Fruit fly (Drosophila melanogaster): ENCODE results near the gene CG6833.

Gene CG6833

dm6 chr3L:14086225-14086624, 35.2 kb downstream of the CG6833 start:
- TF ChIP-seq CG11617 (GFP tag; optimal IDR thresholded peaks at IDR 0.05) (no peak), cnc (optimal IDR thresholded peaks at IDR 0.05) (no peak), Clk (GFP tag; optimal IDR thresholded peaks at IDR 0.05) (no peak), CG7101 (tag; optimal IDR thresholded peaks at IDR 0.05) (no peak), toe (GFP tag; optimal IDR thresholded peaks at IDR 0.05) (no peak), bab1 (GFP tag; optimal IDR thresholded peaks at IDR 0.05) (no peak), ovo (GFP tag; optimal IDR thresholded peaks at IDR 0.05) (no peak), CG12768 (GFP tag; optimal IDR thresholded peaks at IDR 0.05) (no peak), Mnt (GFP tag; optimal IDR thresholded peaks at IDR 0.05) (no peak), cic (GFP tag; optimal IDR thresholded peaks at IDR 0.05) (no peak), pad (GFP tag; optimal IDR thresholded peaks at IDR 0.05) (no peak), tj (GFP tag; optimal IDR thresholded peaks at IDR 0.05) (no peak), kay (GFP tag; ENCODE audit: borderline replicate concordance) (no peak), CG33017 (tag; optimal IDR thresholded peaks at IDR 0.05) (no peak)

- TF ChIP-seq tj (GFP tag; optimal IDR thresholded peaks at IDR 0.05) (no peak), CG11617 (GFP tag; optimal IDR thresholded peaks at IDR 0.05) (no peak), CG7045 (GFP tag; optimal IDR thresholded peaks at IDR 0.05) (no peak), Clk (GFP tag; optimal IDR thresholded peaks at IDR 0.05) (no peak), CG1620 (GFP tag; optimal IDR thresholded peaks at IDR 0.05) (no peak), bab1 (GFP tag; optimal IDR thresholded peaks at IDR 0.05) (no peak), toe (GFP tag; optimal IDR thresholded peaks at IDR 0.05) (no peak)
Measured at dm6 chr3L:14089010-14089409, 38.0 kb downstream of the CG6833 start.

dm6 chr3L:14089516-14089915, 38.5 kb downstream of the CG6833 start:
- no peak for TF ChIP-seq CG5204 (GFP tag; optimal IDR thresholded peaks at IDR 0.05)
- no peak for TF ChIP-seq CG7101 (tag; optimal IDR thresholded peaks at IDR 0.05)
- no peak for TF ChIP-seq CG11617 (GFP tag; optimal IDR thresholded peaks at IDR 0.05)
- no peak for TF ChIP-seq CG14711 (tag; optimal IDR thresholded peaks at IDR 0.05)
- no peak for TF ChIP-seq CG7045 (GFP tag; optimal IDR thresholded peaks at IDR 0.05)
- no peak for TF ChIP-seq cic (GFP tag; optimal IDR thresholded peaks at IDR 0.05)
- TF ChIP-seq Mnt (GFP tag; optimal IDR thresholded peaks at IDR 0.05), result no peak
- no peak for TF ChIP-seq ovo (GFP tag; optimal IDR thresholded peaks at IDR 0.05)
- TF ChIP-seq bab1 (GFP tag; optimal IDR thresholded peaks at IDR 0.05), result no peak
- no peak for TF ChIP-seq CG12768 (GFP tag; optimal IDR thresholded peaks at IDR 0.05)
- no peak for TF ChIP-seq toe (GFP tag; optimal IDR thresholded peaks at IDR 0.05)

- no peak for TF ChIP-seq CG14711 (tag; optimal IDR thresholded peaks at IDR 0.05)
- TF ChIP-seq pad (GFP tag; optimal IDR thresholded peaks at IDR 0.05), result no peak
- TF ChIP-seq ovo (GFP tag; optimal IDR thresholded peaks at IDR 0.05), result no peak
- TF ChIP-seq Clk (GFP tag; optimal IDR thresholded peaks at IDR 0.05), result no peak
- TF ChIP-seq toe (GFP tag; optimal IDR thresholded peaks at IDR 0.05), result no peak
- TF ChIP-seq CG11617 (GFP tag; optimal IDR thresholded peaks at IDR 0.05), result no peak
- no peak for TF ChIP-seq CG7045 (GFP tag; optimal IDR thresholded peaks at IDR 0.05)
- no peak for TF ChIP-seq CG33017 (tag; optimal IDR thresholded peaks at IDR 0.05)
- TF ChIP-seq Hr96 (GFP tag; optimal IDR thresholded peaks at IDR 0.05), result no peak
- no peak for TF ChIP-seq bab1 (GFP tag; optimal IDR thresholded peaks at IDR 0.05)
- no peak for TF ChIP-seq tj (GFP tag; optimal IDR thresholded peaks at IDR 0.05)
- no peak for TF ChIP-seq CG1620 (GFP tag; optimal IDR thresholded peaks at IDR 0.05)
- no peak for TF ChIP-seq CG7101 (tag; optimal IDR thresholded peaks at IDR 0.05)
- no peak for TF ChIP-seq Crg-1 (GFP tag; optimal IDR thresholded peaks at IDR 0.05)
- TF ChIP-seq CG5204 (GFP tag; optimal IDR thresholded peaks at IDR 0.05), result no peak
- no peak for TF ChIP-seq Mnt (GFP tag; optimal IDR thresholded peaks at IDR 0.05)
- TF ChIP-seq CG12768 (GFP tag; optimal IDR thresholded peaks at IDR 0.05), result no peak
- no peak for TF ChIP-seq cic (GFP tag; optimal IDR thresholded peaks at IDR 0.05)
Measured at dm6 chr3L:14097941-14098545, 47.0 kb downstream of the CG6833 start, which contains the start of gene Fbp1. TSS of gene Fbp1 (minus strand) at chr3L:14098053.

dm6 chr3L:14100058-14100457, 49.1 kb downstream of the CG6833 start:
- TF ChIP-seq cic (GFP tag; optimal IDR thresholded peaks at IDR 0.05), result no peak
- no peak for TF ChIP-seq ovo (GFP tag; optimal IDR thresholded peaks at IDR 0.05)
- no peak for TF ChIP-seq CG7045 (GFP tag; optimal IDR thresholded peaks at IDR 0.05)
- TF ChIP-seq CG12768 (GFP tag; optimal IDR thresholded peaks at IDR 0.05), result no peak
- TF ChIP-seq bab1 (GFP tag; optimal IDR thresholded peaks at IDR 0.05), result no peak
- no peak for TF ChIP-seq CG33017 (tag; optimal IDR thresholded peaks at IDR 0.05)
- no peak for TF ChIP-seq tj (GFP tag; optimal IDR thresholded peaks at IDR 0.05)
- TF ChIP-seq Hr96 (GFP tag; optimal IDR thresholded peaks at IDR 0.05), result no peak

dm6 chr3L:14101421-14102130, 50.6 kb downstream of the CG6833 start:
- no peak for TF ChIP-seq CG33017 (tag; optimal IDR thresholded peaks at IDR 0.05)
- TF ChIP-seq CG5204 (GFP tag; optimal IDR thresholded peaks at IDR 0.05), result no peak
- TF ChIP-seq Crg-1 (GFP tag; optimal IDR thresholded peaks at IDR 0.05), result no peak
- TF ChIP-seq pad (GFP tag; optimal IDR thresholded peaks at IDR 0.05), result no peak
- TF ChIP-seq ovo (GFP tag; optimal IDR thresholded peaks at IDR 0.05), result no peak
- no peak for TF ChIP-seq toe (GFP tag; optimal IDR thresholded peaks at IDR 0.05)
- TF ChIP-seq CG12768 (GFP tag; optimal IDR thresholded peaks at IDR 0.05), result no peak

All from whole organism, adult.